Worm (Caenorhabditis elegans): ENCODE data around the gene npr-37.

npr-37 gene

ce11 chrIV:443622-444021 is 37.3 kb downstream of the npr-37 start, which contains the start of gene mrpl-55:
TSS of gene mrpl-55 (plus strand) at chrIV:443985.
- TF ChIP-seq nhr-28 (tag; optimal IDR thresholded peaks at IDR 0.05) (no peak), tbx-8 (GFP tag; optimal IDR thresholded peaks at IDR 0.05) (no peak), hlh-1 (tag; optimal IDR thresholded peaks at IDR 0.05) (no peak), elt-3 (tag; optimal IDR thresholded peaks at IDR 0.05) (no peak), cnd-1 (tag; optimal IDR thresholded peaks at IDR 0.05) (peak; percentile 31), flh-1 (GFP tag; optimal IDR thresholded peaks at IDR 0.05) (no peak), nhr-2 (tag; optimal IDR thresholded peaks at IDR 0.05) (no peak), sem-2 (GFP tag; optimal IDR thresholded peaks at IDR 0.05) (no peak), snpc-4 (tag; optimal IDR thresholded peaks at IDR 0.05) (no peak), sptf-1 (tag; optimal IDR thresholded peaks at IDR 0.05) (peak; percentile 64), lsy-2 (tag; optimal IDR thresholded peaks at IDR 0.05) (peak; percentile 79), lin-13 (tag; optimal IDR thresholded peaks at IDR 0.05) (peak; percentile 74), mep-1 (tag; optimal IDR thresholded peaks at IDR 0.05) (peak; percentile 94), ceh-39 (tag; optimal IDR thresholded peaks at IDR 0.05) (peak; percentile 53), M03D4.4 (tag; optimal IDR thresholded peaks at IDR 0.05) (no peak), ces-1 (GFP tag; optimal IDR thresholded peaks at IDR 0.05) (peak; percentile 82), nhr-237 (tag; optimal IDR thresholded peaks at IDR 0.05) (peak; percentile 80), pha-4 (tag; optimal IDR thresholded peaks at IDR 0.05) (peak; percentile 58)

- TF ChIP-seq tbx-8 (GFP tag; optimal IDR thresholded peaks at IDR 0.05) (no peak), nhr-76 (tag; optimal IDR thresholded peaks at IDR 0.05) (no peak), ceh-83 (GFP tag; optimal IDR thresholded peaks at IDR 0.05) (no peak), bed-3 (GFP tag; optimal IDR thresholded peaks at IDR 0.05) (no peak), ham-2 (GFP tag; optimal IDR thresholded peaks at IDR 0.05) (no peak), mls-2 (tag; optimal IDR thresholded peaks at IDR 0.05) (no peak), unc-120 (tag; optimal IDR thresholded peaks at IDR 0.05; ENCODE audit: poor library complexity, severe bottlenecking) (no peak), nhr-2 (tag; optimal IDR thresholded peaks at IDR 0.05) (no peak), unc-39 (tag; optimal IDR thresholded peaks at IDR 0.05) (no peak)
These were observed 40.5 kb downstream of the npr-37 start, which contains the start of gene hum-8 for ce11 chrIV:440509-440908. TSS of gene hum-8 (minus strand) at chrIV:440554.

ce11 chrIV:438384-438783 is 42.6 kb downstream of the npr-37 start:
- TF ChIP-seq unc-39 (tag; optimal IDR thresholded peaks at IDR 0.05) = no peak
- no peak for TF ChIP-seq ceh-43 (GFP tag; optimal IDR thresholded peaks at IDR 0.05)
- no peak for TF ChIP-seq mab-5 (tag; optimal IDR thresholded peaks at IDR 0.05)
- TF ChIP-seq nhr-12 (tag; optimal IDR thresholded peaks at IDR 0.05) = no peak
- TF ChIP-seq ztf-11 (tag; optimal IDR thresholded peaks at IDR 0.05) = no peak
- no peak for TF ChIP-seq ceh-83 (GFP tag; optimal IDR thresholded peaks at IDR 0.05)
- no peak for TF ChIP-seq cnd-1 (tag; optimal IDR thresholded peaks at IDR 0.05)
- no peak for TF ChIP-seq flh-1 (GFP tag; optimal IDR thresholded peaks at IDR 0.05)
- TF ChIP-seq elt-3 (tag; optimal IDR thresholded peaks at IDR 0.05) = no peak
- TF ChIP-seq hlh-1 (tag; optimal IDR thresholded peaks at IDR 0.05) = no peak

- no peak for TF ChIP-seq flh-1 (GFP tag; optimal IDR thresholded peaks at IDR 0.05)
- no peak for TF ChIP-seq mep-1 (tag; optimal IDR thresholded peaks at IDR 0.05)
- no peak for TF ChIP-seq nhr-28 (tag; optimal IDR thresholded peaks at IDR 0.05)
- no peak for TF ChIP-seq ceh-83 (GFP tag; optimal IDR thresholded peaks at IDR 0.05)
- TF ChIP-seq nhr-12 (tag; optimal IDR thresholded peaks at IDR 0.05) = no peak
- no peak for TF ChIP-seq tbx-8 (GFP tag; optimal IDR thresholded peaks at IDR 0.05)
- TF ChIP-seq elt-3 (tag; optimal IDR thresholded peaks at IDR 0.05) = no peak
- no peak for TF ChIP-seq unc-120 (tag; optimal IDR thresholded peaks at IDR 0.05; ENCODE audit: poor library complexity, severe bottlenecking)
- TF ChIP-seq ceh-39 (tag; optimal IDR thresholded peaks at IDR 0.05) = no peak
- TF ChIP-seq unc-62 (GFP tag; optimal IDR thresholded peaks at IDR 0.05) = no peak
- TF ChIP-seq drap-1 (GFP tag; optimal IDR thresholded peaks at IDR 0.05) = no peak
- TF ChIP-seq pha-4 (tag; optimal IDR thresholded peaks at IDR 0.05) = no peak
- no peak for TF ChIP-seq elt-1 (tag; optimal IDR thresholded peaks at IDR 0.05; ENCODE audit: borderline replicate concordance, insufficient read depth)
- no peak for TF ChIP-seq sem-2 (GFP tag; optimal IDR thresholded peaks at IDR 0.05)
- TF ChIP-seq lin-13 (tag; optimal IDR thresholded peaks at IDR 0.05) = no peak
- no peak for TF ChIP-seq mls-2 (tag; optimal IDR thresholded peaks at IDR 0.05)
- no peak for TF ChIP-seq ztf-11 (tag; optimal IDR thresholded peaks at IDR 0.05)
- no peak for TF ChIP-seq nhr-76 (tag; optimal IDR thresholded peaks at IDR 0.05)
- TF ChIP-seq nhr-2 (tag; optimal IDR thresholded peaks at IDR 0.05) = no peak
- TF ChIP-seq zip-8 (tag; optimal IDR thresholded peaks at IDR 0.05) = no peak
These were observed 52.1 kb downstream of the npr-37 start, which contains the start of gene Y66H1A.5 for ce11 chrIV:428869-429268. TSS of gene Y66H1A.5 (minus strand) at chrIV:429133.
